Fruit fly (Drosophila melanogaster) whole organism, embryonic: ENCODE data around the gene Pdzd8.
A peak's percentile ranks its signal among the peaks of the same experiment; 100 is the strongest.

Experiments
- Ada2b ChIP-seq: fragments of 200-800 bp; sonication (Bioruptor generic); IDR thresholded peaks from 2 replicates; pipeline ENCODE4 v1.3.6; 2022; ENCODE audit warnings: missing biosample characterization, missing genetic modification characterization
- CG10274 ChIP-seq: fragments of 200-800 bp; sonication (Bioruptor generic); optimal IDR thresholded peaks from 3 replicates; lab custom pipeline; 2017; ENCODE audit warnings: missing biosample characterization, mild to moderate bottlenecking, missing genetic modification characterization
- CG11504 ChIP-seq: fragments of 200-800 bp; sonication (Bioruptor generic); optimal IDR thresholded peaks from 3 replicates; lab custom pipeline; 2019; ENCODE audit warnings: missing biosample characterization, mild to moderate bottlenecking, missing genetic modification characterization, moderate library complexity
- CG11560 ChIP-seq: fragments of 200-800 bp; sonication (Bioruptor generic); IDR thresholded peaks from 3 replicates; pipeline ENCODE4 v1.3.6; 2022; ENCODE audit warnings: missing biosample characterization, missing genetic modification characterization
- CG12299 ChIP-seq: fragments of 200-800 bp; sonication (Bioruptor generic); optimal IDR thresholded peaks from 2 replicates; lab custom pipeline; 2018; ENCODE audit warnings: missing biosample characterization, mild to moderate bottlenecking, missing genetic modification characterization
- CG12769 ChIP-seq: fragments of 200-800 bp; sonication (Bioruptor generic); optimal IDR thresholded peaks from 2 replicates; lab custom pipeline; 2019; ENCODE audit warnings: missing biosample characterization, mild to moderate bottlenecking, missing genetic modification characterization, moderate library complexity
- CG13894 ChIP-seq: fragments of 200-800 bp; sonication (Bioruptor generic); optimal IDR thresholded peaks from 3 replicates; lab custom pipeline; 2018; ENCODE audit warnings: missing biosample characterization, mild to moderate bottlenecking, missing genetic modification characterization, moderate library complexity
- CG1647 ChIP-seq: fragments of 200-800 bp; sonication (Bioruptor generic); optimal IDR thresholded peaks from 3 replicates; lab custom pipeline; 2016; ENCODE audit warnings: missing biosample characterization, missing genetic modification characterization
- CG17328 ChIP-seq: fragments of 200-800 bp; sonication (Bioruptor generic); IDR thresholded peaks from 2 replicates; pipeline ENCODE4 v1.3.6; 2022; ENCODE audit warnings: missing biosample characterization, missing genetic modification characterization
- CG18476 ChIP-seq: fragments of 200-800 bp; sonication (Bioruptor generic); optimal IDR thresholded peaks from 2 replicates; lab custom pipeline; 2016; ENCODE audit warnings: missing biosample characterization, mild to moderate bottlenecking, missing genetic modification characterization
- CG2129 ChIP-seq: fragments of 200-800 bp; sonication (Bioruptor generic); IDR thresholded peaks from 2 replicates; pipeline ENCODE4 v1.3.6; 2022; ENCODE audit warnings: missing biosample characterization, missing genetic modification characterization; ENCODE audit not compliant: partially characterized antibody
- CG31388 ChIP-seq: fragments of 200-800 bp; sonication (Bioruptor generic); optimal IDR thresholded peaks from 2 replicates; lab custom pipeline; 2016; ENCODE audit warnings: missing biosample characterization, missing genetic modification characterization
- CG4617 ChIP-seq: fragments of 200-800 bp; sonication (Bioruptor generic); optimal IDR thresholded peaks from 3 replicates; lab custom pipeline; 2016; ENCODE audit warnings: missing biosample characterization, missing genetic modification characterization, borderline replicate concordance
- CG6813 ChIP-seq: fragments of 200-800 bp; sonication (Bioruptor generic); optimal IDR thresholded peaks from 2 replicates; lab custom pipeline; 2017; ENCODE audit warnings: missing biosample characterization, missing genetic modification characterization, mild to moderate bottlenecking, moderate library complexity, missing genetic modification reagents
- CG7271 ChIP-seq: fragments of 200-800 bp; sonication (Bioruptor generic); optimal IDR thresholded peaks from 2 replicates; lab custom pipeline; 2018; ENCODE audit warnings: missing biosample characterization, mild to moderate bottlenecking, missing genetic modification characterization, moderate library complexity
- CG7963 ChIP-seq: fragments of 200-800 bp; sonication (Bioruptor generic); IDR thresholded peaks from 3 replicates; pipeline ENCODE4 v1.3.6; 2022; ENCODE audit warnings: missing biosample characterization, missing genetic modification characterization; ENCODE audit not compliant: partially characterized antibody
- CG8290 ChIP-seq, 3 experiments: fragments of 200-800 bp; sonication (Bioruptor generic); optimal IDR thresholded peaks; 2 replicates each; lab custom pipeline; 2016 to 2019; ENCODE audit warnings: missing biosample characterization in 3 of 3, missing genetic modification characterization in 3 of 3, mild to moderate bottlenecking in 2 of 3, moderate library complexity in 1 of 3
- CG8924 ChIP-seq: fragments of 200-800 bp; optimal IDR thresholded peaks from 3 replicates; lab custom pipeline; 2019; ENCODE audit warnings: missing biosample characterization, mild to moderate bottlenecking, missing genetic modification characterization, moderate library complexity
- CrebB ChIP-seq: fragments of 200-800 bp; sonication (Bioruptor generic); optimal IDR thresholded peaks from 3 replicates; lab custom pipeline; 2018; ENCODE audit warnings: missing biosample characterization, mild to moderate bottlenecking, missing genetic modification characterization
- D19B ChIP-seq: fragments of 200-800 bp; sonication (Bioruptor generic); optimal IDR thresholded peaks from 2 replicates; lab custom pipeline; 2017; ENCODE audit warnings: missing biosample characterization, mild to moderate bottlenecking, missing genetic modification characterization
- Deaf1 ChIP-seq: fragments of 200-800 bp; optimal IDR thresholded peaks from 3 replicates; lab custom pipeline; 2019; ENCODE audit warnings: missing biosample characterization, mild to moderate bottlenecking, missing genetic modification characterization, moderate library complexity
- Dref ChIP-seq: fragments of 200-800 bp; sonication (Bioruptor generic); IDR thresholded peaks from 2 replicates; pipeline ENCODE4 v1.3.6; 2022; ENCODE audit warnings: missing biosample characterization, missing genetic modification characterization
- E2f2 ChIP-seq: fragments of 200-800 bp; sonication (Bioruptor generic); IDR thresholded peaks from 2 replicates; pipeline ENCODE4 v1.3.6; 2022; ENCODE audit warnings: missing biosample characterization, missing genetic modification characterization
- Elba2 ChIP-seq: fragments of 200-800 bp; sonication (Bioruptor generic); optimal IDR thresholded peaks from 3 replicates; lab custom pipeline; 2016; ENCODE audit warnings: missing biosample characterization, missing genetic modification characterization
- Max ChIP-seq: fragments of 200-800 bp; sonication (Bioruptor generic); optimal IDR thresholded peaks from 2 replicates; lab custom pipeline; 2016; ENCODE audit warnings: missing biosample characterization, mild to moderate bottlenecking, missing genetic modification characterization
- Nf-YC ChIP-seq: fragments of 200-800 bp; optimal IDR thresholded peaks from 3 replicates; lab custom pipeline; 2019; ENCODE audit warnings: missing biosample characterization, mild to moderate bottlenecking, missing genetic modification characterization, moderate library complexity
- NfI ChIP-seq: fragments of 200-800 bp; sonication (Bioruptor generic); optimal IDR thresholded peaks from 3 replicates; lab custom pipeline; 2018; ENCODE audit warnings: missing biosample characterization, mild to moderate bottlenecking, missing genetic modification characterization, moderate library complexity
- Scr ChIP-seq: fragments of 200-800 bp; sonication (Bioruptor generic); IDR thresholded peaks from 2 replicates; pipeline ENCODE4 v1.3.6; 2022; ENCODE audit warnings: missing biosample characterization, missing genetic modification characterization; ENCODE audit not compliant: partially characterized antibody
- Sin3A ChIP-seq: fragments of >200 bp; optimal IDR thresholded peaks from 2 replicates; lab custom pipeline; 2018
- Stat92E ChIP-seq, 3 experiments: fragments of >200 bp in 2 of 3; fragments of 200-800 bp in 1 of 3; sonication (Bioruptor generic) in 1 of 3; optimal IDR thresholded peaks; 2 replicates each; lab custom pipeline; 2017 to 2019; ENCODE audit warnings: missing biosample characterization in 3 of 3, missing genetic modification characterization in 3 of 3, mild to moderate bottlenecking in 1 of 3, moderate library complexity in 1 of 3
- Tbp ChIP-seq: fragments of >200 bp; optimal IDR thresholded peaks from 2 replicates; lab custom pipeline; 2018; ENCODE audit warnings: missing biosample characterization, missing genetic modification characterization
- ap ChIP-seq: fragments of 200-800 bp; sonication (Bioruptor generic); IDR thresholded peaks from 2 replicates; pipeline ENCODE4 v1.3.6; 2022; ENCODE audit warnings: missing biosample characterization, missing genetic modification characterization
- bsh ChIP-seq, 2 experiments: fragments of 200-800 bp; sonication (Bioruptor generic); optimal IDR thresholded peaks; 2 replicates each; lab custom pipeline; 2017 to 2018; ENCODE audit warnings: mild to moderate bottlenecking in 2 of 2, missing biosample characterization in 2 of 2, missing genetic modification characterization in 2 of 2, moderate library complexity in 1 of 2
- cato ChIP-seq: fragments of 200-800 bp; sonication (Bioruptor generic); optimal IDR thresholded peaks from 2 replicates; lab custom pipeline; 2016; ENCODE audit warnings: missing biosample characterization, missing genetic modification characterization, borderline replicate concordance
- chif ChIP-seq, 2 experiments: fragments of 200-800 bp; sonication (Bioruptor generic); optimal IDR thresholded peaks; 3 replicates each; lab custom pipeline; 2016; ENCODE audit warnings: missing biosample characterization in 2 of 2, missing genetic modification characterization in 2 of 2
- ems ChIP-seq: fragments of 200-800 bp; sonication (Bioruptor generic); optimal IDR thresholded peaks from 3 replicates; lab custom pipeline; 2016; ENCODE audit warnings: missing biosample characterization, missing genetic modification characterization
- hbn ChIP-seq: fragments of 200-800 bp; sonication (Bioruptor generic); IDR thresholded peaks from 2 replicates; pipeline ENCODE4 v1.3.6; 2022; ENCODE audit warnings: missing biosample characterization, missing genetic modification characterization; ENCODE audit not compliant: partially characterized antibody
- hkb ChIP-seq, 2 experiments: fragments of 200-800 bp in 1 of 2; fragments of >200 bp in 1 of 2; sonication (Bioruptor generic) in 1 of 2; IDR thresholded peaks in 1 of 2; optimal IDR thresholded peaks in 1 of 2; 2 replicates each; pipeline versions ENCODE4 v1.3.6 to Lab custom; 2017 to 2022; ENCODE audit warnings: missing biosample characterization in 1 of 2, missing genetic modification characterization in 1 of 2
- insv ChIP-seq, 2 experiments: fragments of 200-800 bp; sonication (Bioruptor generic); optimal IDR thresholded peaks; 3 replicates each; lab custom pipeline; 2016 to 2018; ENCODE audit warnings: missing biosample characterization in 2 of 2, missing genetic modification characterization in 2 of 2
- inv ChIP-seq: fragments of 200-800 bp; sonication (Bioruptor generic); IDR thresholded peaks from 2 replicates; pipeline ENCODE4 v1.3.6; 2022; ENCODE audit warnings: missing biosample characterization, missing genetic modification characterization; ENCODE audit not compliant: partially characterized antibody
- lab ChIP-seq: fragments of 200-800 bp; sonication (Bioruptor generic); optimal IDR thresholded peaks from 3 replicates; lab custom pipeline; 2017; ENCODE audit warnings: missing biosample characterization, missing genetic modification characterization, mild to moderate bottlenecking, moderate library complexity, missing genetic modification reagents
- nau ChIP-seq: fragments of 200-800 bp; sonication (Bioruptor generic); optimal IDR thresholded peaks from 3 replicates; lab custom pipeline; 2017; ENCODE audit warnings: missing biosample characterization, mild to moderate bottlenecking, missing genetic modification characterization, missing genetic modification reagents
- pita ChIP-seq: fragments of 200-800 bp; sonication (Bioruptor generic); optimal IDR thresholded peaks from 2 replicates; lab custom pipeline; 2017; ENCODE audit warnings: missing biosample characterization, mild to moderate bottlenecking, missing genetic modification characterization
- prd ChIP-seq, 3 experiments: fragments of >200 bp in 2 of 3; fragments of 200-800 bp in 1 of 3; sonication (Bioruptor generic) in 1 of 3; optimal IDR thresholded peaks in 2 of 3; IDR thresholded peaks in 1 of 3; 2 replicates in 2 of 3; 3 replicates in 1 of 3; pipeline versions ENCODE4 v1.3.6 to Lab custom; 2017 to 2022; ENCODE audit warnings: missing biosample characterization in 1 of 3, missing genetic modification characterization in 1 of 3
- row ChIP-seq: fragments of 200-800 bp; sonication (Bioruptor generic); IDR thresholded peaks from 3 replicates; pipeline ENCODE4 v1.3.6; 2022; ENCODE audit warnings: missing biosample characterization, missing genetic modification characterization
- seq ChIP-seq: fragments of 200-800 bp; sonication (Bioruptor generic); IDR thresholded peaks from 2 replicates; pipeline ENCODE4 v1.3.6; 2022; ENCODE audit warnings: missing biosample characterization, missing genetic modification characterization
- vfl ChIP-seq: fragments of 200-800 bp; sonication (Bioruptor generic); optimal IDR thresholded peaks from 2 replicates; lab custom pipeline; 2016; ENCODE audit warnings: missing biosample characterization, missing genetic modification characterization
- yki ChIP-seq: fragments of >200 bp; optimal IDR thresholded peaks from 3 replicates; lab custom pipeline; 2018

The Pdzd8 gene

dm6 chrX:11915154-11915593 lies 15.5 kb downstream of the Pdzd8 start (continued):
- peak; percentile 91 for TF ChIP-seq row
- TF ChIP-seq CG7963 (GFP tag; lab: Robert Waterston, UW) = no peak
- TF ChIP-seq CG11560 = peak; percentile 71; the same call in 2 of the 3 replicates
- TF ChIP-seq CG18476 = peak; percentile 54
- TF ChIP-seq CG12299 = peak; percentile 90
- peak; percentile 81 for TF ChIP-seq CG7271 (tag; lab: Kevin White, UChicago)
- peak; percentile 6 for TF ChIP-seq CG31388 (GFP tag; lab: Kevin White, UChicago)
- TF ChIP-seq Max = peak; percentile 32
- peak; percentile 44 for TF ChIP-seq ems (GFP tag; lab: Kevin White, UChicago)
- peak in 1 of 2 experiments; percentile 3 for TF ChIP-seq chif (GFP tag; optimal IDR thresholded peaks at IDR 0.05; lab: Kevin White, UChicago)
- TF ChIP-seq CrebB = peak; percentile 63
- TF ChIP-seq CG8290 (GFP tag; optimal IDR thresholded peaks at IDR 0.05; lab: Kevin White, UChicago) = peak; percentile 64
- TF ChIP-seq CG8290 (tag; optimal IDR thresholded peaks at IDR 0.05; lab: Kevin White, UChicago) = peak in 1 of 2 experiments; percentile 48
- peak; percentile 79 for TF ChIP-seq CG6813
- TF ChIP-seq lab = peak; percentile 88
- no peak for TF ChIP-seq inv (GFP tag; lab: Robert Waterston, UW)
- TF ChIP-seq CG17328 = peak; percentile 78
- TF ChIP-seq nau (GFP tag; lab: Kevin White, UChicago) = peak; percentile 78
- TF ChIP-seq Tbp (GFP tag; lab: Kevin White, UChicago) = no peak
- TF ChIP-seq Sin3A (lab: Kevin White, UChicago) = no peak
- TF ChIP-seq Dref (GFP tag; lab: Robert Waterston, UW) = no peak
- TF ChIP-seq CG11504 (tag; lab: Kevin White, UChicago) = peak; percentile 93
- TF ChIP-seq yki (lab: Kevin White, UChicago) = no peak
- peak; percentile 94 for TF ChIP-seq CG8924 (tag; lab: Kevin White, UChicago)
- peak; percentile 71 for TF ChIP-seq D19B (GFP tag; lab: Kevin White, UChicago)
- peak; percentile 25 for TF ChIP-seq CG4617 (GFP tag; lab: Kevin White, UChicago)
- peak; percentile 22 for TF ChIP-seq Elba2
- peak; percentile 6 for TF ChIP-seq vfl (GFP tag; lab: Kevin White, UChicago)
- TF ChIP-seq cato (GFP tag; lab: Kevin White, UChicago) = peak; percentile 29
- TF ChIP-seq Ada2b = peak; percentile 74
- peak; percentile 84 for TF ChIP-seq seq (GFP tag; lab: Robert Waterston, UW)
- peak; percentile 67 for TF ChIP-seq E2f2 (GFP tag; lab: Robert Waterston, UW)
- no peak for TF ChIP-seq CG1647 (GFP tag; lab: Kevin White, UChicago)
- TF ChIP-seq ap = peak; percentile 82
- peak; percentile 63 to 90 for TF ChIP-seq bsh (GFP tag; optimal IDR thresholded peaks at IDR 0.05; lab: Kevin White, UChicago)
- no peak for TF ChIP-seq prd (optimal IDR thresholded peaks at IDR 0.05; lab: Kevin White, UChicago)
- peak; percentile 91 for TF ChIP-seq prd (GFP tag; IDR thresholded peaks at IDR 0.05; lab: Robert Waterston, UW)
- TF ChIP-seq CG2129 (GFP tag; lab: Robert Waterston, UW) = no peak
- TF ChIP-seq insv (GFP tag; optimal IDR thresholded peaks at IDR 0.05; lab: Kevin White, UChicago) = peak in 1 of 2 experiments; percentile 47
- peak; percentile 65 for TF ChIP-seq CG12769
- peak in 1 of 3 experiments; percentile 50 for TF ChIP-seq Stat92E (GFP tag; optimal IDR thresholded peaks at IDR 0.05; lab: Kevin White, UChicago)
- TF ChIP-seq Nf-YC (tag; lab: Kevin White, UChicago) = peak; percentile 88
- TF ChIP-seq hbn (GFP tag; lab: Robert Waterston, UW) = no peak
- TF ChIP-seq CG10274 = peak; percentile 64
- TF ChIP-seq CG13894 = peak; percentile 73
- no peak for TF ChIP-seq hkb (optimal IDR thresholded peaks at IDR 0.05; lab: Kevin White, UChicago)
- peak; percentile 88 for TF ChIP-seq hkb (GFP tag; IDR thresholded peaks at IDR 0.05; lab: Robert Waterston, UW)
- peak; percentile 73 for TF ChIP-seq Deaf1
- TF ChIP-seq pita = no peak
- peak; percentile 89 for TF ChIP-seq NfI
- TF ChIP-seq Scr (GFP tag; lab: Robert Waterston, UW) = no peak
